Fruit fly (Drosophila melanogaster) whole organism: Measurements from ENCODE around the gene mRpL9.

Experiments
- CG8478 ChIP-seq: fragments of >200 bp; optimal IDR thresholded peaks from 2 replicates; lab custom pipeline; 2018; ENCODE audit warnings: inconsistent platforms
- Dll ChIP-seq: fragments of >200 bp; optimal IDR thresholded peaks from 2 replicates; lab custom pipeline; 2017
- EcR ChIP-seq, 2 experiments: fragments of >200 bp; optimal IDR thresholded peaks; 2 replicates each; lab custom pipeline; 2017; ENCODE audit warnings: missing biosample characterization in 2 of 2, missing genetic modification characterization in 2 of 2, missing genetic modification reagents in 2 of 2
- pan ChIP-seq: fragments of >200 bp; optimal IDR thresholded peaks from 2 replicates; lab custom pipeline; 2017
- psq ChIP-seq: fragments of >200 bp; optimal IDR thresholded peaks from 2 replicates; lab custom pipeline; 2017
- usp ChIP-seq: fragments of >200 bp; optimal IDR thresholded peaks from 2 replicates; lab custom pipeline; 2017; ENCODE audit warnings: missing biosample characterization, missing genetic modification characterization, mixed read lengths

mRpL9 gene

dm6 chr3R:15350993-15351426, 20.5 kb downstream of the mRpL9 start, which contains the start of the genes Trs33 and Tmtc4:
Gene Trs33 (minus strand): TSS chr3R:15350995.
Gene Tmtc4 (plus strand): TSS chr3R:15351225.
- TF ChIP-seq usp (no peak), Dll (no peak), psq (lab: Kevin White, UChicago) (no peak), EcR (GFP tag; optimal IDR thresholded peaks at IDR 0.05; lab: Kevin White, UChicago) (no peak), pan (lab: Kevin White, UChicago) (no peak), CG8478 (lab: Kevin White, UChicago) (no peak)

dm6 chr3R:15354019-15354418, 23.5 kb downstream of the mRpL9 start:
- TF ChIP-seq Dll (no peak), psq (lab: Kevin White, UChicago) (no peak), CG8478 (lab: Kevin White, UChicago) (no peak), usp (no peak), pan (lab: Kevin White, UChicago) (no peak), EcR (GFP tag; optimal IDR thresholded peaks at IDR 0.05; lab: Kevin White, UChicago) (no peak)

dm6 chr3R:15356152-15356551, 25.6 kb downstream of the mRpL9 start:
- TF ChIP-seq CG8478 (lab: Kevin White, UChicago) (no peak), pan (lab: Kevin White, UChicago) (no peak), psq (lab: Kevin White, UChicago) (no peak), Dll (no peak), EcR (GFP tag; optimal IDR thresholded peaks at IDR 0.05; lab: Kevin White, UChicago) (no peak), usp (no peak)

DNA sequence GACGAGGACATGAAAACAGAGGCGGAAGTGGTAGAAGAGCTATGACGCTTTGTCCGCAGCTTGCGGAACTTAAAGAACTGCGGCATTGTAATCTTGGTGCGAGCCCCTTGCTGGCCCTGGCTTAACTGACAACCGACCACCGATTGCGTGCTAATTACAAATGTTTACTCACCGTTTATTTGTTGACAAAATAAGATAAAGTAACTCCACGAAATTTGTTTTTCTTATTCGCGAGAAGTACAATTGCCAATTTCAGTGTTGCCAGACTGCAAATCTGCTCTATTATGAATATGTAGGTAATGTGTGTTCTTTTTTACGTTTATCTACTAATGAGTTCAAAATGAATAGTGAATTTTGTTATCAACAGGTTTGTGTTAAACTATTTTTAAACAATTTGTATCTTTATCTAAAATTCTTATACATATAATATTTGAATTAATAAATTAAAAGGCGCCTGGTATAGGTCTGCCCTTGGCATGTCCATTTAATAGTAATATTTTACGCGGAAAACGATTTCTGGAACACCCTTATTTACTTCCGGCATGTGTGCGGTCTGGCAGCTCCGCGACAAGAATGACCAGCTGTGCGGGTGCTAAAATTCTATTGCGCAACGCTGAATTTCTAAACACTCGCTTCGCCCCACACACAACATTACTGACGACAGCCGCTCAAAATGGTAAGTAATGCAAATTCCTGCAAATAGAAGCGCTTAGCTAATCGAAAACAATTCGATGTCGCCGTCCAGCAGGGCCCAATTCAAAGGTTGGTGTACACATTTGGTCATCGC, 26.3 kb downstream of the mRpL9 start, which contains the start of the genes Atg4b and Hibch:
Gene Atg4b (minus strand): TSS at position 280 of the 787 bp plus-strand sequence.
Gene Hibch (plus strand): TSS at position 585 of the 787 bp plus-strand sequence.
- TF ChIP-seq pan (lab: Kevin White, UChicago): no peak
- TF ChIP-seq CG8478 (lab: Kevin White, UChicago): peak; percentile 60
- TF ChIP-seq psq (lab: Kevin White, UChicago): no peak

DNA sequence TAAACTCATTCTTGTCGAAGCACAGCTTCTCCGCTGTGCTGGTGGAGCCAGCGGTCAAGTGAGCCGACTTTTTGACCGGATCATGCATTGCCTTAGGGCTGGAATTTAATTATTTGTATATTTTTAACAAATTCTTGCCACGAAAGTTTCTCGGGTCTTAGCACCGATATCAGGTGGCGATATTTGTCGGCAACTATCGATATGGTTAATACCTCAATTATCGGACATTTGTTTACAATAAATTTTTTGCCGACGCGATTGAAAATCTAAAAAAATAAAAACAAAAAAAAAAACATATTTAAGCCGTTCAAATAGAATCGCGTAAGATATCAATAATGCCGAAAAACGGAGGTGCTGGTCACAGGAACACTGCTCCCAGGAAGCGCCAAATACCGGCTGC, 31.0 kb downstream of the mRpL9 start, which contains the start of the genes Cog2 and Trax:
Gene Cog2 (minus strand): TSS at position 168 of the 400 bp plus-strand sequence.
Gene Trax (plus strand): TSS at position 203 of the 400 bp plus-strand sequence.
- TF ChIP-seq Dll (no peak), EcR (GFP tag; optimal IDR thresholded peaks at IDR 0.05; lab: Kevin White, UChicago) (no peak), usp (no peak), psq (lab: Kevin White, UChicago) (no peak), CG8478 (lab: Kevin White, UChicago) (no peak), pan (lab: Kevin White, UChicago) (no peak)

DNA sequence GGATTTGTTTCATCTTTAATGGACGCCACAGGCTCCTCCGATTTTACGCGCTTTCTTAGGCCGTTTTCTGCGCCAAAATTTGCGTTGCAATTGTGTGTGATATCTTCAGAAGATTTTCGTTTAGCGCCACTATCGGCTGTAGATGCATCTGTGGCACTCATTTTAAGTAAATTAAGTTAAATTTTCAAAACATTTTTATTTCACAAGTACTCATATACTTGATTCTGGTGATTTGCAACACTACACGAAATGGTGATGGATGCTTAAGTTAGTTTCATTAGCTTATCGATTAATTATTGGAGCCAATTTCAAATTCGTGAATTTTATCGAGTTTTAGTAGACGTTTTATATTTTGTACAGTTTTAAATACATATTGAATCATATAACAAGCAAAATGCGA, 33.1 kb downstream of the mRpL9 start, which contains the start of gene CG6171:
Gene CG6171 (minus strand): TSS at position 250 of the 400 bp plus-strand sequence.
- no peak for TF ChIP-seq CG8478 (lab: Kevin White, UChicago)

- TF ChIP-seq usp (no peak), pan (lab: Kevin White, UChicago) (no peak), Dll (no peak), CG8478 (lab: Kevin White, UChicago) (no peak), psq (lab: Kevin White, UChicago) (no peak), EcR (GFP tag; optimal IDR thresholded peaks at IDR 0.05; lab: Kevin White, UChicago) (no peak)
These were observed 36.3 kb downstream of the mRpL9 start for dm6 chr3R:15366839-15367238.

DNA sequence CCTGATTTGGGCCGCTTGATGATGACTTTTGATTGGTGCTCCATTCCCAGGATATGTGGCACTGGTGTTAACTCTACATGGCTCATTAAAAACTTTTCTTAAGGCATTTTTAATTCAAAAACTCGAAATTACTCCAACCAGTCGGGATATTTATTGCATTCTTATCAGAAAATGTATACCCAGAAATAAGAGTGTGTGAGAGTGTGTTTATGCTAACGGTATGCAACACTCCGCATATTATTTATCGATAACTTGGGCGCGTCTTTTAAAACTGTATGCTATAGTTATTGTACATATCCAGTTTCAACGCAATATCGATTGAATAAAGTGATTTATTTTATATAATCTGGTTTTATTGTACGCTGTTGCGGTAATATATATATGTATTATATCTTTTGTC, 36.9 kb downstream of the mRpL9 start, which contains the start of gene CG34404:
Gene CG34404 (minus strand): TSS at position 189 of the 400 bp plus-strand sequence.
- TF ChIP-seq Dll (no peak), pan (lab: Kevin White, UChicago) (no peak), usp (no peak), CG8478 (lab: Kevin White, UChicago) (no peak), EcR (GFP tag; optimal IDR thresholded peaks at IDR 0.05; lab: Kevin White, UChicago) (no peak), psq (lab: Kevin White, UChicago) (no peak)

- TF ChIP-seq usp (no peak), EcR (GFP tag; optimal IDR thresholded peaks at IDR 0.05; lab: Kevin White, UChicago) (no peak), psq (lab: Kevin White, UChicago) (no peak), pan (lab: Kevin White, UChicago) (no peak), Dll (no peak), CG8478 (lab: Kevin White, UChicago) (no peak)
These were observed 39.2 kb downstream of the mRpL9 start, which contains the start of gene CG14868 for dm6 chr3R:15369742-15370141. Gene CG14868 (minus strand): TSS chr3R:15369945.

dm6 chr3R:15371833-15372232, 41.3 kb downstream of the mRpL9 start, which contains the start of the genes Ccm3 and CG6136:
Gene Ccm3 (plus strand): TSS chr3R:15371957.
Gene CG6136 (minus strand): TSS chr3R:15372212.
- TF ChIP-seq usp (no peak), EcR (GFP tag; optimal IDR thresholded peaks at IDR 0.05; lab: Kevin White, UChicago) (no peak), psq (lab: Kevin White, UChicago) (no peak), pan (lab: Kevin White, UChicago) (no peak), CG8478 (lab: Kevin White, UChicago) (no peak), Dll (no peak)

DNA sequence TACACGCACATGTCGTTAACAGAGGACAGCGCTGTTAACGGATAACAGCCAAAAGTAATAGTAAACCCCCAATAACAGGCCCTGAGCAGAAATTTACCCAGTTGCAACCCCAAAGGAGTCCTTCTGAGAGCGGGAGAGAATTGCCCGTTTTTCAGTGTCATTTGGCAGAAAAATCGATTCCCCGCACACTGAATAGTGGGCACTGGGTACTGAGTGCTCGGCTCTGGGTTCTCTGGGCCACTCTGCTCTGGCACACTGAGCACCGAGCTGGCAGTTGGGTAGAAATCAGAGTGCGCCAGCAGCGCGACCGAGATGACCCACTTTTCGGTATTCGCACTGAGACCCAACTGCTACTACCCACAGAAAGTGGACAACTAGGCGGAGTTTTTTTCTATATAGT, 43.9 kb downstream of the mRpL9 start, which contains the start of gene Rbp:
Gene Rbp (plus strand): TSS at position 239 of the 400 bp plus-strand sequence.
- TF ChIP-seq CG8478 (lab: Kevin White, UChicago): no peak
- no peak for TF ChIP-seq Dll

DNA sequence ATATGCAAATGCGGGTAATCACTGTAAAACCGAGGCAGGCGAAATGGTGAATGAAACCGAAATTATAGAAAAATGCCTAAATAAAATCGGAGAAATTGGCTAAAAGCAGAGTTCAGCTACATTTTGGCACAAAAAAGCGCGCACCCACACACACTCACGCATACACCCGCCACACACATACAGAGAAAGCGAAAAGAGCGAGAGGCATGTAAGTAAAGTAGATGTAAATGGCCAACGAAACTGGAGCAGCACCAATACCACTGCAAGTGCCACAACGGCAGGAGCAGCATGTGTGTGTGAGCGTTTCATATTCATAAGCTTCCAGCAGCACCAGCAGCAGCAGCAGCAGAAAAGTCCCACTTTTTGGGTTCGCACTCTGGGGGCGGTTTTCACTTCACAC, 44.9 kb downstream of the mRpL9 start:
- no peak for TF ChIP-seq EcR (GFP tag; optimal IDR thresholded peaks at IDR 0.05; lab: Kevin White, UChicago)
- TF ChIP-seq pan (lab: Kevin White, UChicago): no peak
- TF ChIP-seq CG8478 (lab: Kevin White, UChicago): no peak
- no peak for TF ChIP-seq usp
- no peak for TF ChIP-seq psq (lab: Kevin White, UChicago)
- TF ChIP-seq Dll: no peak
